Worm (Caenorhabditis elegans): ENCODE data around the gene cah-4.
A peak's percentile ranks its signal among the peaks of the same experiment; 100 is the strongest.

cah-4 gene

DNA sequence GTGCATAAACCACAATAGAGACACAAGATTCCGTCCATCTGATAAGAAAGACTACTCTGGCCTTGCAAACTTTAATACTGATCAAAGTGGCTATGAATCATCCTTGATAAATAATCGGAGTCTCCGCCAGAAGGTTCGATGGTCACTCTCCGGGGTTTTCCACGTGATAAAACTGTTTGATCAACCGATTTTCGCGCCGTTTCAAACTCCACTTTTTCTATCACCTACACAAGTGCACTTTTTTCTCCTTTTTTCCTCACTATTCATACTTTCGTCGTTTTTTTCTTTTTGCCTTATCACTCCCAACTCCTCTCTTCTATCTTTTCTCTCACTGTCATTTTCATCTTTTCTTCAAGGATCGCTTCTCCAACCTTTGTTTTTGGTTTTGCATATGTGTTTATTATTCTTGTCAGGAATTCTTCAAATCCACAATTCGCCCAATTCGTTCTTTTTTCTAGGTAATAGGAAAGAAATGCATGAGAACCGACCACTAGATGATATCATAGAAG, 13.7 kb upstream of the cah-4 start, which contains the start of gene F18H3.4 (continued):
- TF ChIP-seq lin-40 (tag; optimal IDR thresholded peaks at IDR 0.05): peak; percentile 47
- TF ChIP-seq lin-54 (GFP tag; optimal IDR thresholded peaks at IDR 0.05): peak; percentile 13
- TF ChIP-seq ztf-28 (GFP tag; IDR thresholded peaks at IDR 0.05): no peak
- peak; percentile 4 for TF ChIP-seq ets-4 (GFP tag; optimal IDR thresholded peaks at IDR 0.05)
- peak; percentile 97 for TF ChIP-seq nhr-80 (tag; optimal IDR thresholded peaks at IDR 0.05)
- TF ChIP-seq K11D2.4 (GFP tag; IDR thresholded peaks at IDR 0.05): 0 out of 2 replicates have a peak, but pooled peaks have one; percentile 41
- TF ChIP-seq madf-10 (tag; optimal IDR thresholded peaks at IDR 0.05): peak; percentile 29
- peak; percentile 30 for TF ChIP-seq tlf-1 (GFP tag; optimal IDR thresholded peaks at IDR 0.05)
- TF ChIP-seq snpc-4 (GFP tag; optimal IDR thresholded peaks at IDR 0.05): no peak
- TF ChIP-seq snpc-4 (tag; optimal IDR thresholded peaks at IDR 0.05): peak in 1 of 4 experiments; percentile 14
- no peak for TF ChIP-seq gei-17 (GFP tag; optimal IDR thresholded peaks at IDR 0.05)
- no peak for TF ChIP-seq rec-8 (tag; optimal IDR thresholded peaks at IDR 0.05)
- peak; percentile 46 for TF ChIP-seq tbp1 (GFP tag; optimal IDR thresholded peaks at IDR 0.05)

ce11 chrX:13530015-13530778, 12.2 kb upstream of the cah-4 start:
- peak; percentile 9; the same call in 1 of the 2 replicates for TF ChIP-seq cebp-1 (GFP tag; IDR thresholded peaks at IDR 0.05)
- peak; percentile 90 for TF ChIP-seq cebp-1 (tag; optimal IDR thresholded peaks at IDR 0.05)
- TF ChIP-seq lin-35 (GFP tag; optimal IDR thresholded peaks at IDR 0.05): no peak

ce11 chrX:13532424-13533309, 9.7 kb upstream of the cah-4 start, which contains the start of gene acr-12:
acr-12 (plus strand) TSS chrX:13532853.
- TF ChIP-seq Y56A3A.18 (GFP tag; IDR thresholded peaks at IDR 0.05) (no peak), zfh-2 (GFP tag; conservative IDR thresholded peaks at IDR 0.05) (peak; percentile 80), mel-28 (tag; optimal IDR thresholded peaks at IDR 0.05; ENCODE audit: borderline replicate concordance) (no peak)

- TF ChIP-seq C17E4.6 (GFP tag; IDR thresholded peaks at IDR 0.05) (no peak), Y53G8AR.9 (GFP tag; conservative IDR thresholded peaks at IDR 0.05) (no peak), dpl-1 (GFP tag; optimal IDR thresholded peaks at IDR 0.05) (no peak), nhr-90 (tag; optimal IDR thresholded peaks at IDR 0.05) (no peak), ceh-40 (GFP tag; IDR thresholded peaks at IDR 0.05) (no peak), ccch-3 (GFP tag; optimal IDR thresholded peaks at IDR 0.05) (no peak), zim-3 (tag; optimal IDR thresholded peaks at IDR 0.05) (no peak), tbx-9 (tag; optimal IDR thresholded peaks at IDR 0.05; ENCODE audit: borderline replicate concordance) (no peak)
Measured at ce11 chrX:13536759-13537158, 5.6 kb upstream of the cah-4 start, which contains the start of gene R01E6.5. R01E6.5 (plus strand) TSS chrX:13537059.

- TF ChIP-seq snpc-3.4 (tag; optimal IDR thresholded peaks at IDR 0.05) (no peak), nfya-1 (tag; optimal IDR thresholded peaks at IDR 0.05; ENCODE audit: borderline replicate concordance, insufficient read depth) (no peak), snpc-4 (GFP tag; optimal IDR thresholded peaks at IDR 0.05) (no peak), snpc-4 (tag; optimal IDR thresholded peaks at IDR 0.05) (no peak), nhr-80 (tag; optimal IDR thresholded peaks at IDR 0.05) (peak; percentile 37), Y53F4B.3 (GFP tag; IDR thresholded peaks at IDR 0.05) (no peak), nfya-2 (GFP tag; IDR thresholded peaks at IDR 0.05) (no peak), Y79H2A.3 (GFP tag; conservative IDR thresholded peaks at IDR 0.05) (no peak), tbp1 (GFP tag; optimal IDR thresholded peaks at IDR 0.05) (no peak), lin-40 (tag; optimal IDR thresholded peaks at IDR 0.05) (peak; percentile 50), ets-4 (GFP tag; optimal IDR thresholded peaks at IDR 0.05) (no peak), madf-8 (GFP tag; conservative IDR thresholded peaks at IDR 0.05) (no peak), somi-1 (GFP tag; optimal IDR thresholded peaks at IDR 0.05) (peak; percentile 59), ztf-26 (tag; optimal IDR thresholded peaks at IDR 0.05) (peak; percentile 7), cebp-1 (GFP tag; IDR thresholded peaks at IDR 0.05) (no peak), cebp-1 (tag; optimal IDR thresholded peaks at IDR 0.05) (peak; percentile 5), K11D2.4 (GFP tag; IDR thresholded peaks at IDR 0.05) (peak; percentile 52; the same call in 1 of the 2 replicates), attf-3 (GFP tag; conservative IDR thresholded peaks at IDR 0.05) (no peak), attf-6 (GFP tag; IDR thresholded peaks at IDR 0.05) (no peak)
Measured at ce11 chrX:13539701-13540100, 2.7 kb upstream of the cah-4 start.
